Worm (Caenorhabditis elegans) whole organism, L4/young adult: ENCODE data around the gene hel-1.
A peak's percentile ranks its signal among the peaks of the same experiment; 100 is the strongest.

Experiments
- W03F9.2 ChIP-seq: fragments of 150-350 bp; optimal IDR thresholded peaks from 2 replicates; lab custom pipeline; 2014; ENCODE audit warnings: missing biosample characterization, missing genetic modification characterization
- dao-5 ChIP-seq: sonication (generic microtip); optimal IDR thresholded peaks from 2 replicates; lab custom pipeline; 2016; ENCODE audit warnings: missing genotype, missing genetic modification characterization, moderate library complexity, missing compliant biosample characterization
- him-1 ChIP-seq: sonication (generic microtip); optimal IDR thresholded peaks from 2 replicates; lab custom pipeline; 2016; ENCODE audit warnings: missing genotype, missing genetic modification reagents, missing genetic modification characterization, missing compliant biosample characterization

Gene hel-1

DNA sequence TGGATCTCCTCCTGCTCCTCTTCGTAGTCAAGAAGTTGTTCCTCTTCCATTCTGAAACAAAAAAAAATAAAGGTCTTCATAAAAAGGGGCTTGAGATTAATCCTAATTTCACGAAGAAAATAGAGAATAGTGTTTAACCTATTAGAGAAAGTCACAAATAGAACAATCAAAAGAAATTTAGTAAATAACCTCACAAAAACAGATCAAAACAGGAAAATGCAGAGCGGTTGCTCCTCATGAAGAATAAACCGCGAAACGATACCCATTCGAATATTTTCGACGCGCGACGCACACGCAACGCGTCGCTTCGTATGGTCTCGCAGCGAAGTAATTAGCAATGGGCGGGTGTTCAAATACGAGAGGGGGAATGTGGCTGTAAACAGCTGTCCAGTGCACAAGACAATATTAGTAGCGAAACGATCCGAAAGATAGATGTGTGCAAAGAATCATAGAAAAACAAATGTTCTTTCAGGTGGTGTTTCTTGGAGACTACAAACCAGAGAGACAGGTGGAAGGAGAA lies at the start of gene hel-1:
Gene hel-1 (minus strand): TSS at position 51 of the 520 bp plus-strand sequence.
- no peak for TF ChIP-seq dao-5 (tag; lab: Kevin White, UChicago)
- no peak for TF ChIP-seq him-1 (tag; lab: Kevin White, UChicago)
- TF ChIP-seq W03F9.2 (tag; lab: Kevin White, UChicago): peak; percentile 28

DNA sequence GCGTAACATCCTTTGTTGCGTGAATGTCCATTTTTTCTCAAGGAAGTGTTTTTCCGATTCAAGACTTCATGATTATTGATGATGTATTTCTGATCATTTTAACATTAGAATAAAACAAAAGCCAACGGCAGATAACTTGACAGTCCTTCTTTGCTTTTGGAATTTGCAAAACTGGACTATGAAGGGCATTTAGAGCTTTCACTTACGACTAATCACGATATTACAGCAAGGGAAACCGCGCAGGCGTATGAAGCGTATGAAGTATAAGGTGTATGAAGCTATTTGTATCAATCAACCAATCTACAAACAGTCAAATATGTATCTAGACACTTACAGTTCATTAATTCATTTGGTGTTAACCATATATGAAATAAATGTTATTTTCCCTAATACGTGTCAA lies 49.1 kb upstream of the hel-1 start:
- no peak for TF ChIP-seq him-1 (tag; lab: Kevin White, UChicago)

DNA sequence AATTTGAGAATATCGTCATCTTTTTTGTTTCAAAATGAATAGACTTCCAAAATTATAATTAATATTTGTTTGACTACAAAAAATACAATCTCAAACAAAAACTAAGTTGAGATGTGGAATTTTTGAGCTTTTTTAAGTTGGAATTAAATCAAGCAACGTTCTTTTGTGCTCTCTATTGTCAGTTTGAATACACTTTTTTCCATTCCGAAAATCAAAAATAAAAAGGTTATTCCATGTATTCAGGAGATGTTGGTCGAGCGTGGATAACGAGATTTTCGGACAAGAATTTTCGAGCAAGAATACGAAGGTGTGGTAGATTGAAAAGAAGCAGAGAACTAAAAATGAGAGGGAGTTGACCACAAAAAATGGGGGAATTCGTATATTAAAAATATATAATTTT lies 41.5 kb upstream of the hel-1 start:
- TF ChIP-seq dao-5 (tag; lab: Kevin White, UChicago): no peak
- no peak for TF ChIP-seq him-1 (tag; lab: Kevin White, UChicago)
- TF ChIP-seq W03F9.2 (tag; lab: Kevin White, UChicago): no peak

DNA sequence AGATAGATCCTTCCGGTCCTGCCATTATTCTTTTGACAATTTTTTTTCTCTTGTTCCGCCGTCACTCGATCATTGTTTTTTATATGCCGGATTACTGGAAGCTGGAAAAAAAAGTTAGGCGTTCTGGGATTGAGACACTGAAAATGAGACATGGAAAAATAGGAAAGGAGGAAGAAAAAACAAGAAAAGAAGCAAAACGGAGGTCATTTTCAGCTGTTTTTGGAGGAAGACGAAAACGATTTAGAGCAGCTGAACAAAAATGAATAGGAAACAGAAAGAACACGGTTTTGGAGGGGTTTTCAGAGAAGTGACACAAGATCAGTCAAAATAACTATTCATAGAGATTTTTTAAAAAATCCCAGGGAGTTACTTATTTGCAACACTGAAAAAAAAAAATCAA lies 40.4 kb upstream of the hel-1 start, which contains the start of gene amt-3:
Gene amt-3 (minus strand): TSS at position 101 of the 400 bp plus-strand sequence.
- TF ChIP-seq dao-5 (tag; lab: Kevin White, UChicago): no peak
- TF ChIP-seq him-1 (tag; lab: Kevin White, UChicago): no peak
- no peak for TF ChIP-seq W03F9.2 (tag; lab: Kevin White, UChicago)

DNA sequence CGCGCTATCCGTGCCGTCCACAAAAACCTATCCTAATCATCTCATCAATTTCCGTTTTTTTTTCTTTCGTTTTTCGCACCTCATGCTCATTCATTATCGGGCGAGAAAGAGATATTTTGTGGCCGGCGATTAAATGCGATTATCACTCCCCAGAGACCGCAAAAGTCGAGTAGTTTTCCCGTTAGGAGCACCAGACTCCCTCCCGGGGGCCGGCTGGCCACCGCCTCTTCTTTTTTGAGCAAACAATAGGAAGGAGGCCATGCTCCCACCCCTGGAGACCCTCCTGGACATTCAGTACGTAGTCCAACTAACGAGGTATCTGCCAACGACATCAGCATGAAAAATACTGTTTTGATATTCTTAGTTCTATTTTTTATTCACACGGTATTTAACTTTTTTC lies 31.8 kb upstream of the hel-1 start, which contains the start of gene M195.2:
Gene M195.2 (plus strand): TSS at position 301 of the 400 bp plus-strand sequence.
- TF ChIP-seq him-1 (tag; lab: Kevin White, UChicago) (no peak), W03F9.2 (tag; lab: Kevin White, UChicago) (no peak), dao-5 (tag; lab: Kevin White, UChicago) (no peak)

DNA sequence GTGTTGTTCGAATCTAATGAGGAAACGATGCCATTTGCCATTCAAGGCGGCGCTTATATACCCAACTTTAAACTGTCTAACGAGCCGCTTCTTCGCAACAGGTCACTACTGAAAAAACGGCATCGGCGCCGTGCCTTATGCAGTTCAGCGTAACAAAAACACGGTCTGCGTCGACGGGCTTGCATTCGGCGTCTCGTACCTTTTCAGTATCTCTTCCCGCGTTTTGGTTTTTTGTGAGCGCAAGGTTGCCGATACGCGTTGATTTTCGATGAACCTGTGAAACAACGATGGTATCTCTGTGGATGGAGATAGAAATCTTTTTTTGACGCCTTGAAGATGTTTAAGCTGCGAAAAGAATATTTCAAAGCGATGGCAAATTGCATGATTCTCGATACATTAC lies 30.7 kb upstream of the hel-1 start, which contains the start of gene col-77:
Gene col-77 (minus strand): TSS at position 32 of the 400 bp plus-strand sequence.
- TF ChIP-seq W03F9.2 (tag; lab: Kevin White, UChicago) (no peak), him-1 (tag; lab: Kevin White, UChicago) (no peak), dao-5 (tag; lab: Kevin White, UChicago) (no peak)

DNA sequence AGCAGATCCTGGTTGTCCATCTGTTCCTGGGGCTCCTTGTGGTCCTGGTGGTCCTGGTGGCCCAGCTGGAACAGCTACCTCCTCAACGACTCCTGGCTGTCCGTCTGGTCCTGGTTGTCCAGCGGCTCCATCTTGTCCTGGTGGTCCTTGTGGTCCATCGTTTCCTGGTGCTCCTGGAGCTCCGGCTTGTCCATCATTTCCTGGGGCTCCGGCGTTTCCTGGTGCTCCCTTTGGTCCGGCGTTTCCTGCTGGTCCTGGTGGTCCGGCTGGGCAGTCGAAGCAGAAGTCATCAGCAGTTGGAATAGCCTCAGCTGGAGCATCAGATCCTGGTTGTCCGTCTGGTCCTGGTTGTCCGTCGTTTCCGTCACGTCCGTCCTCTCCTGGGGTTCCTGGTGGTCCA lies 29.8 kb upstream of the hel-1 start:
- TF ChIP-seq him-1 (tag; lab: Kevin White, UChicago) (no peak), W03F9.2 (tag; lab: Kevin White, UChicago) (no peak), dao-5 (tag; lab: Kevin White, UChicago) (no peak)

DNA sequence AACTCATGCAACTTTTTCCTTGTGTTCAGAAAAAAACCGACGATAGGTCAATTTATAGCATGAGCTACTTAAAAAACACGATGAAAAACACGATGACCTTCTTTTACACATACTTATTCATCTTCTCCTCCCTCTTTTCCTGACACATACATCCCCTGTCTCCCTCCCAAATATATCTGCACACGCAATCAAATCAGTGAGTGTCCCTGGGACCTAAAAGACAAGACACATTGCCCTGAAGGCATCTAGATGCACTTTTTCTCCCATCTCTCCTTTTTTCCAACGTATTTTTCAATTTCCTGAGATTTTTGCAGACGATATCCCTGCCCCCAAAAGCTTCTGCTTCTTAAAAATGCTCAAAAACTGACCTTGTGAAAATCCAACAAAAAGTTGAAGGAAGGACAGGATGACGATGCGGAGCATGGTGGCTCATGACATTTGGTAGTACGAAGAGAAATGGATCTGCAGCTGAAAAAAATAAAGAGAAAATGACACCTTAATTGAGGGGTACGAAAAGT lies 25.6 kb upstream of the hel-1 start, which contains the start of gene C26D10.6:
Gene C26D10.6 (minus strand): TSS at position 468 of the 518 bp plus-strand sequence.
- TF ChIP-seq W03F9.2 (tag; lab: Kevin White, UChicago) (no peak), dao-5 (tag; lab: Kevin White, UChicago) (no peak), him-1 (tag; lab: Kevin White, UChicago) (no peak)

DNA sequence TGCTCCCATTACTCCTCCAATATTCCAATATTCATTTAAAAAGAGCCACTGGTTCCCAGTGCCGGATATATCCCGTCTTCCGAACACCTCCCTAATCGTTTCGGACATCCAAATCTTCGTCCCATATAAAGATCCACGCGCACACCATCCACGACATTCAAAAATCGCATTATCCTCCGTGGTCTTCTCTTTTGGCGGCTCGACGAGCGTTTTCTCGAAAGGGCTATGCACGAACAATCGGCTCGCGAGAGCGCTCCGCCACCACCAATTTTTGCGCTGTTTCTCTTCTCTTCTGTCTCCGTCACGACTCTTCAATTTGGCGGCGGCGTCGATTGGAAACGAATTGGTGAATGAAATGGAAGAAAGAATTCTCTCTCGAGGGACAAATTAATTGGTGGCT lies 24.6 kb upstream of the hel-1 start:
- TF ChIP-seq him-1 (tag; lab: Kevin White, UChicago) (no peak), dao-5 (tag; lab: Kevin White, UChicago) (no peak), W03F9.2 (tag; lab: Kevin White, UChicago) (no peak)

DNA sequence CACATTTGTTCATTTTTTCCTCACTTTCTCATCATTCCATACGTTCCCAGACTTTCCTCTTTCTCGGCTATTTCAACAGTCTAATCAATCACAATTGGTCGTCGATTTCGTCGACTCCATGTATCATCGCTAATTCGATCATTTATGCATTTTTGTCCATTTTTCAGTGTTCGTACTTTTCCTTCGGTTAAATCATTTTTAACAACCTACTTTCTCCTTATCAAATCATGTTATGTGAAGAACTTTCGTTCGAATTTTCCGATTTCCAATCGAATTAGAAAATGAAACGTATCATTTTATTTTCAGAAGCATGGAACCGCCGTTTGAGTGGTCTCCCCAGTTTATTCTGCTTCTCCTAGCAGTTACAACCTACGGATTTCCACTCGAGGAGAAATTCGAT lies 17.7 kb upstream of the hel-1 start, which contains the start of gene eff-1:
Gene eff-1 (plus strand): TSS at position 301 of the 400 bp plus-strand sequence.
- TF ChIP-seq dao-5 (tag; lab: Kevin White, UChicago): no peak
- TF ChIP-seq W03F9.2 (tag; lab: Kevin White, UChicago): no peak
- no peak for TF ChIP-seq him-1 (tag; lab: Kevin White, UChicago)

DNA sequence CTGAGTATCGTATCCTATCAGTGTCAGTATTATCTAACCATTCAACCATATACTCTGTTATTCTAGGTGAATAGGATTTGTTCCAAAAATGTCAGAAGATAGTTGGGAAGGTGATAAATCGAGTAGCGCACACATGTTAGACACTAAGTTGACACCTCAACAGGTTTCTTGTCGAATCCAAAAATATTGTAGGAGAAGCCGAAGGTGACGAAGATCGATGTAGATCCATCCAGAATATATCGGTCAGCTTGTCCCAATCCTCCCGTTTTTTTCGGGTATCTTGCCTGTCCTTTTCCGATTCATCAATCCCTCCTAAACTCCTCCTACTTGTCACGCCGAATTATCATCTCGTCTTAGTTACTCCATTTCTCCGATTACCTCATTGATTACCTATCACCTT lies 16.9 kb upstream of the hel-1 start:
- no peak for TF ChIP-seq dao-5 (tag; lab: Kevin White, UChicago)
- TF ChIP-seq him-1 (tag; lab: Kevin White, UChicago): no peak

DNA sequence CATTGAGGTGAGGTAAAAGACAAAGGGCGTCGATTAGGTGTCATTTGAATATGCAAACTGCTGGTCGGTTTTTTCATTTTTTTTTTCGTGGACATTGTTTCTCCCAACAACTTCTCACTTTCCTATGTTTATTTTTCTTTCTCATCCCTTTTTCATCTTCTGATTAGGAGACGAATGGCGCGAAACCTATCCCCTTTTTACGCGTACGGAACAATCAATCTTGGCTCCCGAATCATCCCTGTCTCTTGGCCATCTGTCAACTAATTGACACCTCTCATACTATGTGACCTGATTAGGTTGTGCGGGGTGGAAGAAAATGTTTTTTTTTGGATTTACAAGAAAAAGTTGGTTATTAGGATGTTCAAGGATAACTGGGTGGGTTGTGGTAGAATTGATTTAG lies 16.1 kb upstream of the hel-1 start:
- TF ChIP-seq him-1 (tag; lab: Kevin White, UChicago) (no peak), dao-5 (tag; lab: Kevin White, UChicago) (no peak), W03F9.2 (tag; lab: Kevin White, UChicago) (no peak)

DNA sequence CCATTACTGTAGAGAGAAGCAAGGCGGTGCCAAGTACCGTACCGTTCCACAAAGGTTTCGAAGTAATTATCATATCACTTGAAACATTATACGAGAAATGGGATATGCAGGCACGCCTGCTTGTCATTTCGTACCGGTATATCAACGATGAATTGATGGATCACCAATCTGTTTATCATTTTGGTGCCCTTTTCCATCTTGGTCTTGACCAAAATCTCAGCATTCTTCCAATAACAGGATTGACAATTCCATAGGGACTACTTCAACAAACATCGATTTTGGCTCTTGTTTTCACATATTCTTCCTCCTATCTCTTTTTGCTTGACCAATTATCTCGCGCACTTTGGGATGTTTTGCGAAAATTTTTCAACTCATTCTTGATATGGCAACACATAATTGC lies 10.4 kb upstream of the hel-1 start:
- TF ChIP-seq dao-5 (tag; lab: Kevin White, UChicago) (no peak), him-1 (tag; lab: Kevin White, UChicago) (no peak), W03F9.2 (tag; lab: Kevin White, UChicago) (no peak)

DNA sequence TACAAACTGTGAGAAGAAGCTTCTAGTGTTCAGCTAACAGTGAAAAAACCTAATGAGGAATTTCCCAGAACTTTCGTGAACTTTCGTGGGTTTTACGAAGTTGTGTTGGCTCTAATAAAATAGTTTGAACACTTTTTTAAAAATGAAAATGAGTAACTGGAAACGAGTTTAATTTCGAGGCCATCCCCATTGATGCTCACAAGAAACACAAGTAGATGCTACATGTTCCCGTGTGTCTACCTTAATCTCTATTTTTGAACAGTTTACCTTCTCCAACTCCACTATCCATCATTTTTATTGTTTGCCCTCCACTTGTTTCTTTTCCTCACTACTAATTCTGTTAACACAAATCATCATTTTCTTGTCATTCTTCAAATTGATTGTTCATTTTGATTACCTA lies 5.0 kb upstream of the hel-1 start, which contains the start of gene C26D10.7:
Gene C26D10.7 (plus strand): TSS at position 301 of the 400 bp plus-strand sequence.
- TF ChIP-seq dao-5 (tag; lab: Kevin White, UChicago) (no peak), him-1 (tag; lab: Kevin White, UChicago) (no peak), W03F9.2 (tag; lab: Kevin White, UChicago) (no peak)
